Worm (Caenorhabditis elegans) whole organism, late embryonic: ENCODE data around the gene ver-3.

Experiments used
- C08G9.2 ChIP-seq: sonication (generic microtip); optimal IDR thresholded peaks from 2 replicates; lab custom pipeline; 2016; ENCODE audit warnings: mild to moderate bottlenecking, missing genetic modification characterization, moderate library complexity, missing compliant biosample characterization
- K02D7.2 ChIP-seq: sonication (generic microtip); optimal IDR thresholded peaks from 2 replicates; lab custom pipeline; 2017; ENCODE audit warnings: mild to moderate bottlenecking, missing genetic modification characterization, missing compliant biosample characterization
- K09A11.1 ChIP-seq: sonication (generic microtip); optimal IDR thresholded peaks from 2 replicates; lab custom pipeline; 2017; ENCODE audit warnings: antibody characterized with exemption, mild to moderate bottlenecking, missing genetic modification characterization, missing compliant biosample characterization; ENCODE audit not compliant: insufficient read depth
- T23F11.4 ChIP-seq: fragments of 200-800 bp; sonication (Bioruptor generic); optimal IDR thresholded peaks from 2 replicates; lab custom pipeline; 2018; ENCODE audit warnings: mild to moderate bottlenecking, missing genetic modification characterization, missing compliant biosample characterization
- Y22D7AL.16 ChIP-seq: sonication (generic microtip); optimal IDR thresholded peaks from 2 replicates; lab custom pipeline; 2016; ENCODE audit warnings: missing genetic modification characterization, missing compliant biosample characterization
- ahr-1 ChIP-seq: sonication (generic microtip); optimal IDR thresholded peaks from 2 replicates; lab custom pipeline; 2016; ENCODE audit warnings: missing genetic modification characterization, missing compliant biosample characterization
- ama-1 ChIP-seq: fragments of 150-350 bp; optimal IDR thresholded peaks from 2 replicates; lab custom pipeline; 2014
- ceh-14 ChIP-seq: sonication (generic microtip); optimal IDR thresholded peaks from 2 replicates; lab custom pipeline; 2016; ENCODE audit warnings: missing genotype, missing genetic modification characterization, missing compliant biosample characterization
- ceh-19 ChIP-seq: fragments of 200-800 bp; sonication (Bioruptor generic); optimal IDR thresholded peaks from 2 replicates; lab custom pipeline; 2018; ENCODE audit warnings: mild to moderate bottlenecking, missing genetic modification characterization, missing compliant biosample characterization
- ceh-2 ChIP-seq: sonication (generic microtip); optimal IDR thresholded peaks from 2 replicates; lab custom pipeline; 2016; ENCODE audit warnings: missing genotype, missing genetic modification characterization, missing compliant biosample characterization
- ceh-24 ChIP-seq: sonication (generic microtip); optimal IDR thresholded peaks from 2 replicates; lab custom pipeline; 2016; ENCODE audit warnings: mild to moderate bottlenecking, missing genetic modification characterization, missing compliant biosample characterization
- ceh-34 ChIP-seq: sonication (generic microtip); optimal IDR thresholded peaks from 2 replicates; lab custom pipeline; 2016; ENCODE audit warnings: mild to moderate bottlenecking, missing genetic modification characterization, missing compliant biosample characterization
- ceh-45 ChIP-seq: fragments of 200-800 bp; sonication (Bioruptor generic); IDR thresholded peaks from 2 replicates; pipeline ENCODE4 v1.3.6; 2022; ENCODE audit warnings: missing genetic modification reagents, missing genetic modification characterization, missing compliant biosample characterization
- ceh-48 ChIP-seq: sonication (generic microtip); optimal IDR thresholded peaks from 2 replicates; lab custom pipeline; 2016; ENCODE audit warnings: missing genetic modification characterization, inconsistent platforms, missing compliant biosample characterization
- ceh-6 ChIP-seq: fragments of 200-800 bp; sonication (Bioruptor generic); optimal IDR thresholded peaks from 2 replicates; lab custom pipeline; 2018; ENCODE audit warnings: mild to moderate bottlenecking, missing genetic modification characterization, missing compliant biosample characterization
- che-1 ChIP-seq: sonication (generic microtip); optimal IDR thresholded peaks from 2 replicates; lab custom pipeline; 2016; ENCODE audit warnings: mild to moderate bottlenecking, missing genetic modification characterization, missing compliant biosample characterization
- ets-4 ChIP-seq: sonication (generic microtip); optimal IDR thresholded peaks from 2 replicates; lab custom pipeline; 2016; ENCODE audit warnings: missing genetic modification characterization, missing compliant biosample characterization
- fax-1 ChIP-seq: sonication (generic microtip); optimal IDR thresholded peaks from 2 replicates; lab custom pipeline; 2016; ENCODE audit warnings: missing genotype, missing genetic modification characterization, missing compliant biosample characterization
- fkh-6 ChIP-seq: sonication (generic microtip); optimal IDR thresholded peaks from 2 replicates; lab custom pipeline; 2016; ENCODE audit warnings: missing genetic modification characterization, missing compliant biosample characterization
- gmeb-2 ChIP-seq: sonication (generic microtip); optimal IDR thresholded peaks from 2 replicates; lab custom pipeline; 2016; ENCODE audit warnings: missing genetic modification characterization, inconsistent platforms, missing compliant biosample characterization
- hlh-13 ChIP-seq: fragments of 200-800 bp; sonication (Bioruptor generic); optimal IDR thresholded peaks from 2 replicates; lab custom pipeline; 2018; ENCODE audit warnings: mild to moderate bottlenecking, missing genetic modification characterization, missing compliant biosample characterization
- hlh-15 ChIP-seq: sonication (generic microtip); optimal IDR thresholded peaks from 2 replicates; lab custom pipeline; 2016; ENCODE audit warnings: missing genetic modification characterization, missing compliant biosample characterization
- hlh-6 ChIP-seq: sonication (generic microtip); optimal IDR thresholded peaks from 2 replicates; lab custom pipeline; 2016; ENCODE audit warnings: missing genotype, missing genetic modification characterization, missing compliant biosample characterization
- hlh-8 ChIP-seq: sonication (generic microtip); optimal IDR thresholded peaks from 2 replicates; lab custom pipeline; 2016; ENCODE audit warnings: missing genotype, missing genetic modification characterization, missing compliant biosample characterization
- lin-11 ChIP-seq: fragments of 200-800 bp; sonication (Bioruptor generic); optimal IDR thresholded peaks from 2 replicates; lab custom pipeline; 2018; ENCODE audit warnings: mild to moderate bottlenecking, missing genetic modification characterization, missing compliant biosample characterization
- mec-3 ChIP-seq: sonication (generic microtip); optimal IDR thresholded peaks from 2 replicates; lab custom pipeline; 2016; ENCODE audit warnings: borderline replicate concordance, missing genetic modification characterization, missing compliant biosample characterization
- nfya-1 ChIP-seq: sonication (generic microtip); optimal IDR thresholded peaks from 2 replicates; lab custom pipeline; 2017; ENCODE audit warnings: missing genetic modification characterization, mild to moderate bottlenecking, missing compliant biosample characterization, antibody characterized with exemption, moderate library complexity
- nhr-11 ChIP-seq: fragments of 150-350 bp; optimal IDR thresholded peaks from 2 replicates; lab custom pipeline; 2014; ENCODE audit warnings: missing biosample characterization, missing genetic modification characterization
- odd-2 ChIP-seq: sonication (generic microtip); optimal IDR thresholded peaks from 2 replicates; lab custom pipeline; 2017; ENCODE audit warnings: antibody characterized with exemption, mild to moderate bottlenecking, missing genetic modification characterization, missing compliant biosample characterization
- pag-3 ChIP-seq: sonication (generic microtip); optimal IDR thresholded peaks from 2 replicates; lab custom pipeline; 2016; ENCODE audit warnings: missing compliant biosample characterization, missing genetic modification characterization, borderline replicate concordance
- pat-9 ChIP-seq: fragments of 200-800 bp; sonication (Bioruptor generic); optimal IDR thresholded peaks from 2 replicates; lab custom pipeline; 2018; ENCODE audit warnings: mild to moderate bottlenecking, missing genetic modification characterization, moderate library complexity, missing compliant biosample characterization
- pax-1 ChIP-seq: fragments of 150-350 bp; optimal IDR thresholded peaks from 2 replicates; lab custom pipeline; 2014; ENCODE audit warnings: missing biosample characterization, missing genetic modification characterization
- pqm-1 ChIP-seq: sonication (generic microtip); optimal IDR thresholded peaks from 2 replicates; lab custom pipeline; 2016; ENCODE audit warnings: missing genetic modification characterization, missing compliant biosample characterization
- pros-1 ChIP-seq: fragments of 150-350 bp; optimal IDR thresholded peaks from 2 replicates; lab custom pipeline; 2014; ENCODE audit warnings: missing biosample characterization, missing genetic modification reagents, missing genetic modification characterization
- ref-2 ChIP-seq: sonication (generic microtip); optimal IDR thresholded peaks from 2 replicates; lab custom pipeline; 2016; ENCODE audit warnings: missing genetic modification characterization, missing compliant biosample characterization
- sox-4 ChIP-seq: sonication (generic microtip); optimal IDR thresholded peaks from 2 replicates; lab custom pipeline; 2017; ENCODE audit warnings: mild to moderate bottlenecking, missing genetic modification characterization, inconsistent platforms, missing compliant biosample characterization
- unc-42 ChIP-seq: sonication (generic microtip); optimal IDR thresholded peaks from 2 replicates; lab custom pipeline; 2016; ENCODE audit warnings: missing genotype, missing genetic modification characterization, missing compliant biosample characterization
- unc-86 ChIP-seq: sonication (generic microtip); optimal IDR thresholded peaks from 2 replicates; lab custom pipeline; 2016; ENCODE audit warnings: missing genetic modification characterization, missing compliant biosample characterization

ver-3 gene

ce11 chrX:10965508-10965907 lies 26.8 kb upstream of the ver-3 start:
- TF ChIP-seq T23F11.4 (GFP tag; lab: Kevin White, UChicago): no peak
- no peak for TF ChIP-seq ceh-24
- TF ChIP-seq unc-42 (tag; lab: Kevin White, UChicago): peak; percentile 60
- no peak for TF ChIP-seq ceh-6 (GFP tag; lab: Kevin White, UChicago)
- TF ChIP-seq, all 69 proteins: peak for 1

ce11 chrX:10966251-10966650 lies 26.0 kb upstream of the ver-3 start, which contains the start of gene lge-1:
Gene lge-1, plus strand, starts transcription at chrX:10966551.
- TF ChIP-seq ceh-45 (GFP tag; lab: Robert Waterston, UW): no peak
- TF ChIP-seq pax-1 (tag; lab: Kevin White, UChicago): no peak
- TF ChIP-seq hlh-13: no peak
- TF ChIP-seq ama-1 (lab: Kevin White, UChicago): no peak

ce11 chrX:10967698-10968097 lies 24.6 kb upstream of the ver-3 start, which contains the start of gene K09C8.9:
Gene K09C8.9, minus strand, starts transcription at chrX:10967798.
- no peak for TF ChIP-seq K09A11.1
- TF ChIP-seq pag-3 (tag; lab: Kevin White, UChicago): no peak
- TF ChIP-seq ref-2: no peak
- TF ChIP-seq hlh-8 (tag; lab: Kevin White, UChicago): no peak
- no peak for TF ChIP-seq fax-1 (tag; lab: Kevin White, UChicago)
- TF ChIP-seq pqm-1 (tag; lab: Kevin White, UChicago): no peak
- TF ChIP-seq ceh-45 (GFP tag; lab: Robert Waterston, UW): no peak
- TF ChIP-seq ahr-1 (tag; lab: Kevin White, UChicago): no peak
- no peak for TF ChIP-seq mec-3 (tag; lab: Kevin White, UChicago)
- TF ChIP-seq C08G9.2: no peak
- TF ChIP-seq unc-86 (tag; lab: Kevin White, UChicago): no peak
- TF ChIP-seq ceh-2 (tag; lab: Kevin White, UChicago): no peak
- TF ChIP-seq gmeb-2: no peak
- no peak for TF ChIP-seq ceh-14 (tag; lab: Kevin White, UChicago)
- no peak for TF ChIP-seq nfya-1 (tag; lab: Kevin White, UChicago)
- no peak for TF ChIP-seq ceh-34
- no peak for TF ChIP-seq fkh-6 (tag; lab: Kevin White, UChicago)
- no peak for TF ChIP-seq pat-9 (tag; lab: Kevin White, UChicago)
- TF ChIP-seq, all 69 proteins: peak for 0

ce11 chrX:10970629-10971028 lies 21.6 kb upstream of the ver-3 start, which contains the start of gene K09C8.8:
Gene K09C8.8, plus strand, starts transcription at chrX:10970929.
- TF ChIP-seq ceh-24 (no peak), ref-2 (no peak), ceh-19 (GFP tag; lab: Kevin White, UChicago) (no peak), hlh-13 (no peak), hlh-6 (tag; lab: Kevin White, UChicago) (no peak), Y22D7AL.16 (tag; lab: Kevin White, UChicago) (no peak), ceh-34 (no peak)

ce11 chrX:10971118-10971517 lies 21.2 kb upstream of the ver-3 start:
- TF ChIP-seq sox-4 (tag; lab: Kevin White, UChicago): no peak
- TF ChIP-seq ama-1 (lab: Kevin White, UChicago): no peak
- TF ChIP-seq K02D7.2: no peak
- no peak for TF ChIP-seq odd-2 (tag; lab: Kevin White, UChicago)
- TF ChIP-seq ceh-34: no peak
- TF ChIP-seq hlh-8 (tag; lab: Kevin White, UChicago): no peak
- TF ChIP-seq fax-1 (tag; lab: Kevin White, UChicago): no peak
- no peak for TF ChIP-seq hlh-15 (tag; lab: Kevin White, UChicago)
- no peak for TF ChIP-seq pax-1 (tag; lab: Kevin White, UChicago)
- no peak for TF ChIP-seq nhr-11 (tag; lab: Kevin White, UChicago)
- no peak for TF ChIP-seq pros-1
- TF ChIP-seq ets-4 (tag; lab: Kevin White, UChicago): no peak
- TF ChIP-seq che-1 (tag; lab: Kevin White, UChicago): no peak
- TF ChIP-seq hlh-13: no peak
- TF ChIP-seq lin-11: no peak
- no peak for TF ChIP-seq ceh-6 (GFP tag; lab: Kevin White, UChicago)
- no peak for TF ChIP-seq ceh-48 (tag; lab: Kevin White, UChicago)
- no peak for TF ChIP-seq C08G9.2
